Fruit fly (Drosophila melanogaster) whole organism, embryonic: ENCODE data around the gene CG12078.

Experiments
- BEAF-32 ChIP-seq: fragments of 200-800 bp; sonication (Bioruptor generic); optimal IDR thresholded peaks from 3 replicates; lab custom pipeline; 2017; ENCODE audit warnings: missing biosample characterization, missing genetic modification characterization, mild to moderate bottlenecking, moderate library complexity, missing genetic modification reagents
- Bdp1 ChIP-seq: fragments of 200-800 bp; sonication (Bioruptor generic); optimal IDR thresholded peaks from 3 replicates; lab custom pipeline; 2016; ENCODE audit warnings: missing biosample characterization, missing genetic modification characterization
- CG10147 ChIP-seq: fragments of 200-800 bp; sonication (Bioruptor generic); optimal IDR thresholded peaks from 2 replicates; lab custom pipeline; 2019; ENCODE audit warnings: missing biosample characterization, mild to moderate bottlenecking, missing genetic modification characterization, moderate library complexity
- CG10209 ChIP-seq: fragments of 200-800 bp; sonication (Bioruptor generic); optimal IDR thresholded peaks from 3 replicates; lab custom pipeline; 2017; ENCODE audit warnings: missing biosample characterization, mild to moderate bottlenecking, missing genetic modification characterization, missing genetic modification reagents
- CG10431 ChIP-seq: fragments of 200-800 bp; sonication (Bioruptor generic); optimal IDR thresholded peaks from 3 replicates; lab custom pipeline; 2018; ENCODE audit warnings: missing biosample characterization, mild to moderate bottlenecking, missing genetic modification characterization
- CG10979 ChIP-seq: fragments of 200-800 bp; sonication (Bioruptor generic); optimal IDR thresholded peaks from 2 replicates; lab custom pipeline; 2018; ENCODE audit warnings: missing biosample characterization, mild to moderate bottlenecking, missing genetic modification characterization, moderate library complexity
- CG11093 ChIP-seq: fragments of 200-800 bp; sonication (Bioruptor generic); IDR thresholded peaks from 3 replicates; pipeline ENCODE4 v1.3.6; 2022; ENCODE audit warnings: missing biosample characterization, missing genetic modification characterization
- CG11247 ChIP-seq: fragments of 200-800 bp; sonication (Bioruptor generic); IDR thresholded peaks from 2 replicates; pipeline ENCODE4 v1.3.6; 2022; ENCODE audit warnings: missing biosample characterization, missing genetic modification characterization
- CG11696 ChIP-seq: fragments of 200-800 bp; sonication (Bioruptor generic); IDR thresholded peaks from 2 replicates; pipeline ENCODE4 v1.3.6; 2022; ENCODE audit warnings: missing biosample characterization, missing genetic modification characterization
- CG12236 ChIP-seq: fragments of 200-800 bp; sonication (Bioruptor generic); optimal IDR thresholded peaks from 2 replicates; lab custom pipeline; 2016; ENCODE audit warnings: missing biosample characterization, missing genetic modification characterization
- CG12299 ChIP-seq: fragments of 200-800 bp; sonication (Bioruptor generic); optimal IDR thresholded peaks from 2 replicates; lab custom pipeline; 2018; ENCODE audit warnings: missing biosample characterization, mild to moderate bottlenecking, missing genetic modification characterization
- CG1233 ChIP-seq: fragments of 200-800 bp; sonication (Bioruptor generic); optimal IDR thresholded peaks from 4 replicates; lab custom pipeline; 2018; ENCODE audit warnings: missing biosample characterization, mild to moderate bottlenecking, missing genetic modification characterization
- CG12942 ChIP-seq: fragments of 200-800 bp; sonication (Bioruptor generic); optimal IDR thresholded peaks from 3 replicates; lab custom pipeline; 2016; ENCODE audit warnings: missing biosample characterization, missing genetic modification characterization
- CG13624 ChIP-seq: fragments of 200-800 bp; sonication (Bioruptor generic); optimal IDR thresholded peaks from 2 replicates; lab custom pipeline; 2016; ENCODE audit warnings: missing biosample characterization, missing genetic modification characterization
- CG15269 ChIP-seq: fragments of 200-800 bp; sonication (Bioruptor generic); optimal IDR thresholded peaks from 2 replicates; lab custom pipeline; 2018; ENCODE audit warnings: missing biosample characterization, mild to moderate bottlenecking, missing genetic modification characterization, moderate library complexity
- CG15601 ChIP-seq: fragments of 200-800 bp; sonication (Bioruptor generic); optimal IDR thresholded peaks from 3 replicates; lab custom pipeline; 2019; ENCODE audit warnings: missing biosample characterization, mild to moderate bottlenecking, missing genetic modification characterization, moderate library complexity
- CG1603 ChIP-seq: fragments of 200-800 bp; sonication (Bioruptor generic); optimal IDR thresholded peaks from 2 replicates; lab custom pipeline; 2019; ENCODE audit warnings: missing biosample characterization, mild to moderate bottlenecking, missing genetic modification characterization, moderate library complexity
- CG18476 ChIP-seq: fragments of 200-800 bp; sonication (Bioruptor generic); optimal IDR thresholded peaks from 2 replicates; lab custom pipeline; 2016; ENCODE audit warnings: missing biosample characterization, mild to moderate bottlenecking, missing genetic modification characterization
- CG3281 ChIP-seq: fragments of 200-800 bp; sonication (Bioruptor generic); optimal IDR thresholded peaks from 3 replicates; lab custom pipeline; 2017; ENCODE audit warnings: missing biosample characterization, mild to moderate bottlenecking, missing genetic modification characterization
- CG7786 ChIP-seq: fragments of 200-800 bp; sonication (Bioruptor generic); optimal IDR thresholded peaks from 2 replicates; lab custom pipeline; 2016; ENCODE audit warnings: missing biosample characterization, missing genetic modification characterization
- CG8765 ChIP-seq: fragments of 200-800 bp; sonication (Bioruptor generic); IDR thresholded peaks from 2 replicates; pipeline ENCODE4 v1.3.6; 2022; ENCODE audit warnings: missing biosample characterization, missing genetic modification characterization
- Dbx ChIP-seq: fragments of 200-800 bp; sonication (Bioruptor generic); IDR thresholded peaks from 3 replicates; pipeline ENCODE4 v1.3.6; 2022; ENCODE audit warnings: missing biosample characterization, missing genetic modification characterization
- Deaf1 ChIP-seq: fragments of 200-800 bp; optimal IDR thresholded peaks from 3 replicates; lab custom pipeline; 2019; ENCODE audit warnings: missing biosample characterization, mild to moderate bottlenecking, missing genetic modification characterization, moderate library complexity
- Dek ChIP-seq: fragments of 200-800 bp; sonication (Bioruptor generic); optimal IDR thresholded peaks from 3 replicates; lab custom pipeline; 2019; ENCODE audit warnings: missing biosample characterization, mild to moderate bottlenecking, missing genetic modification characterization, moderate library complexity
- HHEX ChIP-seq: fragments of 200-800 bp; sonication (Bioruptor generic); optimal IDR thresholded peaks from 3 replicates; lab custom pipeline; 2017; ENCODE audit warnings: missing biosample characterization, mild to moderate bottlenecking, missing genetic modification characterization, missing genetic modification reagents
- Hand ChIP-seq: fragments of 200-800 bp; sonication (Bioruptor generic); optimal IDR thresholded peaks from 2 replicates; lab custom pipeline; 2017; ENCODE audit warnings: mild to moderate bottlenecking, missing biosample characterization, missing genetic modification reagents, missing genetic modification characterization
- Hmr ChIP-seq: fragments of 200-800 bp; sonication (Bioruptor generic); optimal IDR thresholded peaks from 3 replicates; lab custom pipeline; 2017; ENCODE audit warnings: mild to moderate bottlenecking, missing biosample characterization, missing genetic modification reagents, missing genetic modification characterization
- Mrtf ChIP-seq: fragments of 200-800 bp; sonication (Bioruptor generic); IDR thresholded peaks from 3 replicates; pipeline ENCODE4 v1.3.6; 2022; ENCODE audit warnings: missing biosample characterization, missing genetic modification characterization
- NC2β ChIP-seq: fragments of 200-800 bp; sonication (Bioruptor generic); optimal IDR thresholded peaks from 2 replicates; lab custom pipeline; 2016; ENCODE audit warnings: missing biosample characterization, missing genetic modification characterization
- Oli ChIP-seq: fragments of 200-800 bp; sonication (Bioruptor generic); optimal IDR thresholded peaks from 2 replicates; lab custom pipeline; 2018; ENCODE audit warnings: missing biosample characterization, mild to moderate bottlenecking, missing genetic modification characterization, moderate library complexity
- Ravus ChIP-seq: fragments of 200-800 bp; sonication (Bioruptor generic); IDR thresholded peaks from 2 replicates; pipeline ENCODE4 v1.3.6; 2022; ENCODE audit warnings: missing biosample characterization, missing genetic modification characterization
- Vsx1 ChIP-seq: fragments of 200-800 bp; sonication (Bioruptor generic); optimal IDR thresholded peaks from 2 replicates; lab custom pipeline; 2017; ENCODE audit warnings: missing biosample characterization, mild to moderate bottlenecking, missing genetic modification characterization, missing genetic modification reagents
- al ChIP-seq: fragments of 200-800 bp; sonication (Bioruptor generic); IDR thresholded peaks from 2 replicates; pipeline ENCODE4 v1.3.6; 2022; ENCODE audit warnings: missing biosample characterization, missing genetic modification characterization
- az2 ChIP-seq: fragments of 200-800 bp; sonication (Bioruptor generic); optimal IDR thresholded peaks from 3 replicates; lab custom pipeline; 2016; ENCODE audit warnings: missing biosample characterization, missing genetic modification characterization
- bigmax ChIP-seq: fragments of 200-800 bp; sonication (Bioruptor generic); optimal IDR thresholded peaks from 2 replicates; lab custom pipeline; 2018; ENCODE audit warnings: missing biosample characterization, mild to moderate bottlenecking, missing genetic modification characterization
- cato ChIP-seq: fragments of 200-800 bp; sonication (Bioruptor generic); optimal IDR thresholded peaks from 2 replicates; lab custom pipeline; 2016; ENCODE audit warnings: missing biosample characterization, missing genetic modification characterization, borderline replicate concordance
- crol ChIP-seq: fragments of 200-800 bp; sonication (Bioruptor generic); IDR thresholded peaks from 2 replicates; pipeline ENCODE4 v1.3.6; 2022; ENCODE audit warnings: missing biosample characterization, missing genetic modification characterization
- hb ChIP-seq: fragments of 200-800 bp; sonication (Bioruptor generic); IDR thresholded peaks from 3 replicates; pipeline ENCODE4 v1.3.6; 2022; ENCODE audit warnings: missing biosample characterization, missing genetic modification characterization; ENCODE audit not compliant: partially characterized antibody
- her ChIP-seq: fragments of 200-800 bp; sonication (Bioruptor generic); optimal IDR thresholded peaks from 2 replicates; lab custom pipeline; 2016; ENCODE audit warnings: missing biosample characterization, missing genetic modification characterization
- maf-S ChIP-seq: fragments of 200-800 bp; sonication (Bioruptor generic); optimal IDR thresholded peaks from 2 replicates; lab custom pipeline; 2016; ENCODE audit warnings: missing biosample characterization, missing genetic modification characterization
- org-1 ChIP-seq: fragments of 200-800 bp; sonication (Bioruptor generic); optimal IDR thresholded peaks from 2 replicates; lab custom pipeline; 2017; ENCODE audit warnings: missing biosample characterization, missing genetic modification characterization
- phol ChIP-seq: fragments of 200-800 bp; sonication (Bioruptor generic); optimal IDR thresholded peaks from 3 replicates; lab custom pipeline; 2018; ENCODE audit warnings: missing biosample characterization, mild to moderate bottlenecking, missing genetic modification characterization, moderate library complexity
- prd ChIP-seq, 3 experiments: fragments of >200 bp in 2 of 3; fragments of 200-800 bp in 1 of 3; sonication (Bioruptor generic) in 1 of 3; optimal IDR thresholded peaks in 2 of 3; IDR thresholded peaks in 1 of 3; 2 replicates in 2 of 3; 3 replicates in 1 of 3; pipeline versions ENCODE4 v1.3.6 to Lab custom; 2017 to 2022; ENCODE audit warnings: missing biosample characterization in 1 of 3, missing genetic modification characterization in 1 of 3
- run ChIP-seq: fragments of 200-800 bp; sonication (Bioruptor generic); optimal IDR thresholded peaks from 3 replicates; lab custom pipeline; 2018; ENCODE audit warnings: missing biosample characterization, mild to moderate bottlenecking, missing genetic modification characterization
- toy ChIP-seq: fragments of 200-800 bp; sonication (Bioruptor generic); IDR thresholded peaks from 2 replicates; pipeline ENCODE4 v1.3.6; 2022; ENCODE audit warnings: missing biosample characterization, missing genetic modification characterization
- tup ChIP-seq: fragments of 200-800 bp; sonication (Bioruptor generic); optimal IDR thresholded peaks from 2 replicates; lab custom pipeline; 2016; ENCODE audit warnings: missing biosample characterization, mild to moderate bottlenecking, missing genetic modification characterization, moderate library complexity
- vvl ChIP-seq: fragments of 200-800 bp; sonication (Bioruptor generic); IDR thresholded peaks from 2 replicates; pipeline ENCODE4 v1.3.6; 2022; ENCODE audit warnings: missing biosample characterization, missing genetic modification characterization
- wor ChIP-seq: fragments of 200-800 bp; sonication (Bioruptor generic); IDR thresholded peaks from 2 replicates; pipeline ENCODE4 v1.3.6; 2022; ENCODE audit warnings: missing biosample characterization, missing genetic modification characterization

The CG12078 gene

dm6 chr3L:3248714-3249663, 4.9 kb upstream of the CG12078 start (continued):
- TF ChIP-seq Dek (tag; lab: Kevin White, UChicago) (no peak), NC2β (no peak), Hmr (no peak), Ravus (GFP tag; lab: Robert Waterston, UW) (no peak), wor (GFP tag; lab: Robert Waterston, UW) (peak; percentile 49), CG7786 (GFP tag; lab: Kevin White, UChicago) (peak; percentile 25), az2 (GFP tag; lab: Kevin White, UChicago) (peak; percentile 56), BEAF-32 (GFP tag; lab: Kevin White, UChicago) (no peak), CG15269 (peak; percentile 55), her (GFP tag; lab: Kevin White, UChicago) (no peak), CG12942 (GFP tag; lab: Kevin White, UChicago) (no peak), vvl (GFP tag; lab: Robert Waterston, UW) (no peak), Hand (no peak), CG11696 (GFP tag; lab: Robert Waterston, UW) (peak; percentile 61; the same call in 1 of the 2 replicates), CG1233 (peak; percentile 28), Vsx1 (GFP tag; lab: Kevin White, UChicago) (peak; percentile 7), maf-S (GFP tag; lab: Kevin White, UChicago) (no peak), CG10209 (GFP tag; lab: Kevin White, UChicago) (peak; percentile 46), CG15601 (peak; percentile 31), bigmax (no peak), CG8765 (no peak), prd (optimal IDR thresholded peaks at IDR 0.05; lab: Kevin White, UChicago) (no peak), prd (GFP tag; IDR thresholded peaks at IDR 0.05; lab: Robert Waterston, UW) (peak; percentile 23; the same call in 1 of the 3 replicates), tup (GFP tag; lab: Kevin White, UChicago) (no peak), CG12236 (GFP tag; lab: Kevin White, UChicago) (no peak), CG10979 (peak; percentile 53), Oli (tag; lab: Kevin White, UChicago) (peak; percentile 58), crol (GFP tag; lab: Robert Waterston, UW) (peak; percentile 45; the same call in 1 of the 2 replicates), cato (GFP tag; lab: Kevin White, UChicago) (peak; percentile 26), CG11093 (GFP tag; lab: Robert Waterston, UW) (no peak), Dbx (GFP tag; lab: Robert Waterston, UW) (no peak), Mrtf (GFP tag; lab: Robert Waterston, UW) (no peak), CG3281 (GFP tag; lab: Kevin White, UChicago) (peak; percentile 15), CG11247 (GFP tag; lab: Robert Waterston, UW) (no peak), CG10431 (GFP tag; lab: Kevin White, UChicago) (no peak), CG10147 (GFP tag; lab: Kevin White, UChicago) (no peak), Deaf1 (tag; lab: Kevin White, UChicago) (no peak), CG1603 (tag; lab: Kevin White, UChicago) (no peak), HHEX (peak; percentile 18), Bdp1 (GFP tag; lab: Kevin White, UChicago) (no peak), al (GFP tag; lab: Robert Waterston, UW) (no peak), hb (GFP tag; lab: Robert Waterston, UW) (no peak), CG13624 (GFP tag; lab: Kevin White, UChicago) (peak; percentile 36), CG18476 (GFP tag; lab: Kevin White, UChicago) (peak; percentile 9), toy (GFP tag; lab: Robert Waterston, UW) (no peak), CG12299 (tag; lab: Kevin White, UChicago) (no peak), org-1 (GFP tag; lab: Kevin White, UChicago) (no peak), run (no peak), phol (tag; lab: Kevin White, UChicago) (peak; percentile 56)
